Fruit fly (Drosophila melanogaster) whole organism, embryonic: ENCODE data around the gene CG16826.
A peak's percentile ranks its signal among the peaks of the same experiment; 100 is the strongest.

Source experiments
- Antp ChIP-seq: fragments of 200-800 bp; sonication (Bioruptor generic); optimal IDR thresholded peaks from 3 replicates; lab custom pipeline; 2016; ENCODE audit warnings: missing biosample characterization, missing genetic modification characterization
- Asciz ChIP-seq: fragments of 200-800 bp; sonication (Bioruptor generic); optimal IDR thresholded peaks from 2 replicates; lab custom pipeline; 2017; ENCODE audit warnings: missing biosample characterization, mild to moderate bottlenecking, missing genetic modification characterization, missing genetic modification reagents
- BEAF-32 ChIP-seq: fragments of 200-800 bp; sonication (Bioruptor generic); optimal IDR thresholded peaks from 3 replicates; lab custom pipeline; 2017; ENCODE audit warnings: missing biosample characterization, missing genetic modification characterization, mild to moderate bottlenecking, moderate library complexity, missing genetic modification reagents
- BtbVII ChIP-seq: fragments of 200-800 bp; sonication (Bioruptor generic); optimal IDR thresholded peaks from 3 replicates; lab custom pipeline; 2017; ENCODE audit warnings: missing biosample characterization, mild to moderate bottlenecking, missing genetic modification characterization
- CG10565 ChIP-seq: fragments of 200-800 bp; sonication (Bioruptor generic); optimal IDR thresholded peaks from 3 replicates; lab custom pipeline; 2016; ENCODE audit warnings: missing biosample characterization, mild to moderate bottlenecking, missing genetic modification characterization
- CG10979 ChIP-seq: fragments of 200-800 bp; sonication (Bioruptor generic); optimal IDR thresholded peaks from 2 replicates; lab custom pipeline; 2018; ENCODE audit warnings: missing biosample characterization, mild to moderate bottlenecking, missing genetic modification characterization, moderate library complexity
- CG11456 ChIP-seq: fragments of 200-800 bp; sonication (Bioruptor generic); IDR thresholded peaks from 3 replicates; pipeline ENCODE4 v1.3.6; 2022; ENCODE audit warnings: missing biosample characterization, missing genetic modification characterization
- CG11696 ChIP-seq: fragments of 200-800 bp; sonication (Bioruptor generic); IDR thresholded peaks from 2 replicates; pipeline ENCODE4 v1.3.6; 2022; ENCODE audit warnings: missing biosample characterization, missing genetic modification characterization
- CG12942 ChIP-seq: fragments of 200-800 bp; sonication (Bioruptor generic); optimal IDR thresholded peaks from 3 replicates; lab custom pipeline; 2016; ENCODE audit warnings: missing biosample characterization, missing genetic modification characterization
- CG15601 ChIP-seq: fragments of 200-800 bp; sonication (Bioruptor generic); optimal IDR thresholded peaks from 3 replicates; lab custom pipeline; 2019; ENCODE audit warnings: missing biosample characterization, mild to moderate bottlenecking, missing genetic modification characterization, moderate library complexity
- CG16813 ChIP-seq: fragments of 200-800 bp; sonication (Bioruptor generic); IDR thresholded peaks from 3 replicates; pipeline ENCODE4 v1.3.6; 2022; ENCODE audit warnings: missing biosample characterization, missing genetic modification characterization; ENCODE audit not compliant: partially characterized antibody
- CG17612 ChIP-seq: fragments of 200-800 bp; sonication (Bioruptor generic); IDR thresholded peaks from 2 replicates; pipeline ENCODE4 v1.3.6; 2022; ENCODE audit warnings: missing biosample characterization, missing genetic modification characterization
- CG17802 ChIP-seq: fragments of 200-800 bp; sonication (Bioruptor generic); optimal IDR thresholded peaks from 2 replicates; lab custom pipeline; 2018; ENCODE audit warnings: missing biosample characterization, mild to moderate bottlenecking, missing genetic modification characterization, moderate library complexity
- CG1792 ChIP-seq: fragments of 200-800 bp; sonication (Bioruptor generic); optimal IDR thresholded peaks from 2 replicates; lab custom pipeline; 2016; ENCODE audit warnings: missing biosample characterization, missing genetic modification characterization
- CG30431 ChIP-seq: fragments of 200-800 bp; sonication (Bioruptor generic); optimal IDR thresholded peaks from 2 replicates; lab custom pipeline; 2017; ENCODE audit warnings: missing biosample characterization, missing genetic modification characterization
- CG3407 ChIP-seq: fragments of 200-800 bp; sonication (Bioruptor generic); optimal IDR thresholded peaks from 2 replicates; lab custom pipeline; 2018; ENCODE audit warnings: missing biosample characterization, mild to moderate bottlenecking, missing genetic modification characterization
- CG4820 ChIP-seq: fragments of 200-800 bp; sonication (Bioruptor generic); optimal IDR thresholded peaks from 3 replicates; lab custom pipeline; 2016; ENCODE audit warnings: missing biosample characterization, missing genetic modification characterization
- CG7271 ChIP-seq: fragments of 200-800 bp; sonication (Bioruptor generic); optimal IDR thresholded peaks from 2 replicates; lab custom pipeline; 2018; ENCODE audit warnings: missing biosample characterization, mild to moderate bottlenecking, missing genetic modification characterization, moderate library complexity
- CG8944 ChIP-seq: fragments of 200-800 bp; sonication (Bioruptor generic); optimal IDR thresholded peaks from 3 replicates; lab custom pipeline; 2016; ENCODE audit warnings: missing biosample characterization, missing genetic modification characterization
- CG9727 ChIP-seq: fragments of 200-800 bp; sonication (Bioruptor generic); optimal IDR thresholded peaks from 3 replicates; lab custom pipeline; 2017; ENCODE audit warnings: missing biosample characterization, mild to moderate bottlenecking, missing genetic modification characterization
- CG9876 ChIP-seq: fragments of 200-800 bp; sonication (Bioruptor generic); optimal IDR thresholded peaks from 2 replicates; lab custom pipeline; 2016; ENCODE audit warnings: missing biosample characterization, missing genetic modification characterization
- CTCF ChIP-seq: fragments of 200-800 bp; sonication (Bioruptor generic); optimal IDR thresholded peaks from 2 replicates; lab custom pipeline; 2017; ENCODE audit warnings: missing biosample characterization, mild to moderate bottlenecking, missing genetic modification characterization, moderate library complexity
- Chrac-16 ChIP-seq: fragments of 200-800 bp; sonication (Bioruptor generic); optimal IDR thresholded peaks from 3 replicates; lab custom pipeline; 2016; ENCODE audit warnings: missing biosample characterization, missing genetic modification characterization
- Dek ChIP-seq: fragments of 200-800 bp; sonication (Bioruptor generic); optimal IDR thresholded peaks from 3 replicates; lab custom pipeline; 2019; ENCODE audit warnings: missing biosample characterization, mild to moderate bottlenecking, missing genetic modification characterization, moderate library complexity
- H2.0 ChIP-seq: fragments of 200-800 bp; sonication (Bioruptor generic); IDR thresholded peaks from 2 replicates; pipeline ENCODE4 v1.3.6; 2022; ENCODE audit warnings: missing biosample characterization, missing genetic modification characterization
- Hmr ChIP-seq: fragments of 200-800 bp; sonication (Bioruptor generic); optimal IDR thresholded peaks from 3 replicates; lab custom pipeline; 2017; ENCODE audit warnings: mild to moderate bottlenecking, missing biosample characterization, missing genetic modification reagents, missing genetic modification characterization
- Hr3 ChIP-seq: fragments of 200-800 bp; sonication (Bioruptor generic); optimal IDR thresholded peaks from 3 replicates; lab custom pipeline; 2016; ENCODE audit warnings: missing biosample characterization, missing genetic modification characterization
- NC2β ChIP-seq: fragments of 200-800 bp; sonication (Bioruptor generic); optimal IDR thresholded peaks from 2 replicates; lab custom pipeline; 2016; ENCODE audit warnings: missing biosample characterization, missing genetic modification characterization
- NK7.1 ChIP-seq: fragments of 200-800 bp; sonication (Bioruptor generic); optimal IDR thresholded peaks from 3 replicates; lab custom pipeline; 2016; ENCODE audit warnings: missing biosample characterization, missing genetic modification characterization
- Pdp1 ChIP-seq, 2 experiments: fragments of 200-800 bp; sonication (Bioruptor generic); optimal IDR thresholded peaks; 3 replicates each; lab custom pipeline; 2016; ENCODE audit warnings: missing biosample characterization in 2 of 2, missing genetic modification characterization in 2 of 2, mild to moderate bottlenecking in 1 of 2, moderate library complexity in 1 of 2
- Sry-β ChIP-seq: fragments of 200-800 bp; sonication (Bioruptor generic); optimal IDR thresholded peaks from 2 replicates; lab custom pipeline; 2018; ENCODE audit warnings: missing biosample characterization, mild to moderate bottlenecking, missing genetic modification characterization, moderate library complexity
- Trl ChIP-seq, 3 experiments: fragments of >200 bp in 2 of 3; fragments of 200-800 bp in 1 of 3; sonication (Bioruptor generic) in 1 of 3; optimal IDR thresholded peaks; 2 replicates in 1 of 3; 3 replicates in 2 of 3; lab custom pipeline; 2016 to 2017; ENCODE audit warnings: missing biosample characterization in 1 of 3, missing genetic modification characterization in 1 of 3
- aop ChIP-seq: fragments of 200-800 bp; sonication (Bioruptor generic); IDR thresholded peaks from 2 replicates; pipeline ENCODE4 v1.3.6; 2022; ENCODE audit warnings: missing biosample characterization, missing genetic modification characterization
- az2 ChIP-seq: fragments of 200-800 bp; sonication (Bioruptor generic); optimal IDR thresholded peaks from 3 replicates; lab custom pipeline; 2016; ENCODE audit warnings: missing biosample characterization, missing genetic modification characterization
- bowl ChIP-seq: fragments of 200-800 bp; sonication (Bioruptor generic); IDR thresholded peaks from 2 replicates; pipeline ENCODE4 v1.3.6; 2022; ENCODE audit warnings: missing biosample characterization, missing genetic modification characterization
- cato ChIP-seq: fragments of 200-800 bp; sonication (Bioruptor generic); optimal IDR thresholded peaks from 2 replicates; lab custom pipeline; 2016; ENCODE audit warnings: missing biosample characterization, missing genetic modification characterization, borderline replicate concordance
- chm ChIP-seq: fragments of 200-800 bp; sonication (Bioruptor generic); IDR thresholded peaks from 2 replicates; pipeline ENCODE4 v1.3.6; 2022; ENCODE audit warnings: missing biosample characterization, missing genetic modification characterization
- corto ChIP-seq: fragments of 200-800 bp; sonication (Bioruptor generic); optimal IDR thresholded peaks from 2 replicates; lab custom pipeline; 2016; ENCODE audit warnings: missing biosample characterization, mild to moderate bottlenecking, missing genetic modification characterization, moderate library complexity
- crc ChIP-seq: fragments of 200-800 bp; sonication (Bioruptor generic); optimal IDR thresholded peaks from 2 replicates; lab custom pipeline; 2016; ENCODE audit warnings: missing biosample characterization, missing genetic modification characterization
- dmrt11E ChIP-seq: fragments of 200-800 bp; sonication (Bioruptor generic); optimal IDR thresholded peaks from 3 replicates; lab custom pipeline; 2018; ENCODE audit warnings: missing biosample characterization, mild to moderate bottlenecking, missing genetic modification characterization, moderate library complexity
- exex ChIP-seq: fragments of 200-800 bp; sonication (Bioruptor generic); optimal IDR thresholded peaks from 4 replicates; lab custom pipeline; 2018; ENCODE audit warnings: missing biosample characterization, mild to moderate bottlenecking, missing genetic modification characterization, moderate library complexity
- gcm ChIP-seq: fragments of 200-800 bp; sonication (Bioruptor generic); optimal IDR thresholded peaks from 2 replicates; lab custom pipeline; 2019; ENCODE audit warnings: missing biosample characterization, mild to moderate bottlenecking, missing genetic modification characterization, moderate library complexity
- gt ChIP-seq: fragments of 200-800 bp; sonication (Bioruptor generic); IDR thresholded peaks from 2 replicates; pipeline ENCODE4 v1.3.6; 2022; ENCODE audit warnings: missing biosample characterization, missing genetic modification characterization
- mirr ChIP-seq: fragments of 200-800 bp; sonication (Bioruptor generic); optimal IDR thresholded peaks from 3 replicates; lab custom pipeline; 2018; ENCODE audit warnings: missing biosample characterization, mild to moderate bottlenecking, missing genetic modification characterization
- nom ChIP-seq: fragments of 200-800 bp; sonication (Bioruptor generic); optimal IDR thresholded peaks from 2 replicates; lab custom pipeline; 2017; ENCODE audit warnings: missing biosample characterization, missing genetic modification characterization, mild to moderate bottlenecking, moderate library complexity, missing genetic modification reagents
- org-1 ChIP-seq: fragments of 200-800 bp; sonication (Bioruptor generic); optimal IDR thresholded peaks from 2 replicates; lab custom pipeline; 2017; ENCODE audit warnings: missing biosample characterization, missing genetic modification characterization
- pum ChIP-seq: fragments of 200-800 bp; sonication (Bioruptor generic); optimal IDR thresholded peaks from 2 replicates; lab custom pipeline; 2016; ENCODE audit warnings: missing biosample characterization, missing genetic modification characterization
- stc ChIP-seq: fragments of 200-800 bp; sonication (Bioruptor generic); IDR thresholded peaks from 2 replicates; pipeline ENCODE4 v1.3.6; 2022; ENCODE audit warnings: missing biosample characterization, missing genetic modification characterization
- tna ChIP-seq: fragments of 200-800 bp; sonication (Bioruptor generic); IDR thresholded peaks from 2 replicates; pipeline ENCODE4 v1.3.6; 2022; ENCODE audit warnings: missing biosample characterization, missing genetic modification characterization; ENCODE audit not compliant: partially characterized antibody
- twi ChIP-seq: fragments of 200-800 bp; optimal IDR thresholded peaks from 2 replicates; lab custom pipeline; 2019; ENCODE audit warnings: missing biosample characterization, mild to moderate bottlenecking, missing genetic modification characterization, moderate library complexity

Gene CG16826

DNA sequence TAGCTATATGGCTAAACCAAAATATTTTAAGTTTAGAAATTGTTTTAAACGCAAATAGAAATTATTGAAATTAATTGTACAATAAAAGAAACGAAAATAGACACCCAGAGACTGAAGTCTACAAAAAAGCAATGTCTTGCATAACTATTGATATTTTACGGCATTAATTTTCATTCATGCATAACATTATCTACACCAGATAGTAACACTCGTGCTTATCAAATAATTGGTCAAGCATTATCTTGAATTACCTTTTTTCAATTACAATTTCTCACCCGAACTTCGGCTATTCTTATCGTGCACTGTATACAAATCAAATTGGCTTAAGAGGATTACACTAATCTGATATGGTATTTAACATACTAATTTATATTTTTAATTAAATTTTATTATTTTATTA is 28.5 kb downstream of the CG16826 start:
- TF ChIP-seq CG16813 (GFP tag; lab: Robert Waterston, UW) (no peak), exex (tag; lab: Kevin White, UChicago) (peak; percentile 99), CTCF (no peak), mirr (peak; percentile 81), Antp (no peak), az2 (GFP tag; lab: Kevin White, UChicago) (no peak), bowl (GFP tag; lab: Robert Waterston, UW) (no peak), CG30431 (GFP tag; lab: Kevin White, UChicago) (no peak), CG8944 (no peak), CG4820 (GFP tag; lab: Kevin White, UChicago) (no peak), CG9876 (GFP tag; lab: Kevin White, UChicago) (no peak), Pdp1 (GFP tag; optimal IDR thresholded peaks at IDR 0.05; lab: Kevin White, UChicago) (peak in 1 of 2 experiments; percentile 86)

DNA sequence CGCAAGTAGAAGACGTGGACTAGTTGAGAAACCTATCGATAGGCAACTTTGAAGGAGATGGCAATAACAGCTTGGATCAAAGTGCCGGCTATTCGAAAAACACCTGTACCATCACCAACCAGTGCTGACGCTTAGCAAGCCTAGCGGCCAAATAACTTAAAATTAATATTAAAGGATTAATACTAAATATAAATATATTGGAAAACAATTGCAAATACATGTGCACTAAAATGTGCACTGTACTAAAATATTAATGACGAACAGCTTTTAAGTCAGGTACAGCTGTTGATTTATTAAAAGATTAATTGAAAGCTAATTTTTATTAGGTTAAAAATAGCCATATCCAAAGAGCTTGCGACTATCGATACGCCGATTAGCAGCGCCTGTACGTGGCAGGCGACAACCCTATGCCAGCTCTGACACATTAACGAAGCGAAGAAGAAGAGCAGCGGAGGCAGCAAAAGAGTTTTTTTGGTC is 31.0 kb downstream of the CG16826 start, which contains the start of the genes CG9302 and beta'COP:
TSS of gene CG9302 (minus strand) at position 51 of the 477 bp plus-strand sequence.
TSS of gene beta'COP (plus strand) at position 415 of the 477 bp plus-strand sequence.
- no peak; the same call in 1 of the 2 replicates for TF ChIP-seq tna (GFP tag; lab: Robert Waterston, UW)
- peak; percentile 67 for TF ChIP-seq dmrt11E (tag; lab: Kevin White, UChicago)
- no peak for TF ChIP-seq BtbVII (GFP tag; lab: Kevin White, UChicago)
- peak; percentile 81 for TF ChIP-seq Hr3
- no peak for TF ChIP-seq Dek (tag; lab: Kevin White, UChicago)
- TF ChIP-seq CG10565 (GFP tag; lab: Kevin White, UChicago) = no peak
- TF ChIP-seq CG11456 (GFP tag; lab: Robert Waterston, UW) = peak; percentile 68; the same call in 1 of the 3 replicates
- TF ChIP-seq Trl (optimal IDR thresholded peaks at IDR 0.05; lab: Kevin White, UChicago) = no peak
- peak; percentile 22 for TF ChIP-seq Trl (GFP tag; optimal IDR thresholded peaks at IDR 0.05; lab: Kevin White, UChicago)
- no peak for TF ChIP-seq CG3407 (GFP tag; lab: Kevin White, UChicago)
- no peak for TF ChIP-seq CG1792 (GFP tag; lab: Kevin White, UChicago)
- TF ChIP-seq stc (GFP tag; lab: Robert Waterston, UW) = no peak
- peak; percentile 78 for TF ChIP-seq CG9727
- TF ChIP-seq Asciz (GFP tag; lab: Kevin White, UChicago) = no peak
- TF ChIP-seq corto (GFP tag; lab: Kevin White, UChicago) = no peak
- TF ChIP-seq nom = no peak
- TF ChIP-seq gt (GFP tag; lab: Robert Waterston, UW) = no peak
- no peak for TF ChIP-seq CG11696 (GFP tag; lab: Robert Waterston, UW)
- peak; percentile 98 for TF ChIP-seq Sry-β
- no peak for TF ChIP-seq CG7271 (tag; lab: Kevin White, UChicago)
- TF ChIP-seq NC2β = no peak
- TF ChIP-seq chm (GFP tag; lab: Robert Waterston, UW) = no peak
- TF ChIP-seq CG17612 = no peak
- no peak for TF ChIP-seq crc
- TF ChIP-seq NK7.1 (GFP tag; lab: Kevin White, UChicago) = no peak
- peak; percentile 16 for TF ChIP-seq CG17802 (tag; lab: Kevin White, UChicago)
- TF ChIP-seq gcm = no peak
- peak; percentile 43 for TF ChIP-seq CG8944
- no peak for TF ChIP-seq Hmr (GFP tag; lab: Kevin White, UChicago)
- peak; percentile 47 for TF ChIP-seq pum
- TF ChIP-seq CG15601 = peak; percentile 68
- peak; percentile 85 for TF ChIP-seq BEAF-32
- TF ChIP-seq org-1 (GFP tag; lab: Kevin White, UChicago) = no peak
- TF ChIP-seq Chrac-16 (GFP tag; lab: Kevin White, UChicago) = peak; percentile 66
- peak; percentile 51 for TF ChIP-seq exex (tag; lab: Kevin White, UChicago)
- TF ChIP-seq H2.0 (GFP tag; lab: Robert Waterston, UW) = no peak
- TF ChIP-seq CG10979 (tag; lab: Kevin White, UChicago) = peak; percentile 55
- TF ChIP-seq aop = no peak
- TF ChIP-seq twi (tag; lab: Kevin White, UChicago) = peak; percentile 65
- TF ChIP-seq CG12942 (GFP tag; lab: Kevin White, UChicago) = peak; percentile 52
- TF ChIP-seq cato (GFP tag; lab: Kevin White, UChicago) = peak; percentile 50
